Fruit fly (Drosophila melanogaster) whole organism, embryonic: Measurements from ENCODE around the gene Sap30.

Source experiments
- B-H1 ChIP-seq: fragments of 200-800 bp; sonication (Bioruptor generic); IDR thresholded peaks from 3 replicates; pipeline ENCODE4 v1.3.6; 2022; ENCODE audit warnings: missing biosample characterization, missing genetic modification characterization
- CG10431 ChIP-seq: fragments of 200-800 bp; sonication (Bioruptor generic); optimal IDR thresholded peaks from 3 replicates; lab custom pipeline; 2018; ENCODE audit warnings: missing biosample characterization, mild to moderate bottlenecking, missing genetic modification characterization
- CG11093 ChIP-seq: fragments of 200-800 bp; sonication (Bioruptor generic); IDR thresholded peaks from 3 replicates; pipeline ENCODE4 v1.3.6; 2022; ENCODE audit warnings: missing biosample characterization, missing genetic modification characterization
- CG11723 ChIP-seq: fragments of 200-800 bp; sonication (Bioruptor generic); optimal IDR thresholded peaks from 2 replicates; lab custom pipeline; 2017; ENCODE audit warnings: missing biosample characterization, mild to moderate bottlenecking, missing genetic modification characterization
- CG12219 ChIP-seq: fragments of 200-800 bp; sonication (Bioruptor generic); optimal IDR thresholded peaks from 3 replicates; lab custom pipeline; 2018; ENCODE audit warnings: missing biosample characterization, mild to moderate bottlenecking, missing genetic modification characterization
- CG12299 ChIP-seq: fragments of 200-800 bp; sonication (Bioruptor generic); optimal IDR thresholded peaks from 2 replicates; lab custom pipeline; 2018; ENCODE audit warnings: missing biosample characterization, mild to moderate bottlenecking, missing genetic modification characterization
- CG13775 ChIP-seq: fragments of 200-800 bp; sonication (Bioruptor generic); optimal IDR thresholded peaks from 3 replicates; lab custom pipeline; 2017; ENCODE audit warnings: missing biosample characterization, mild to moderate bottlenecking, missing genetic modification characterization
- CG14710 ChIP-seq: fragments of 200-800 bp; sonication (Bioruptor generic); optimal IDR thresholded peaks from 3 replicates; lab custom pipeline; 2019; ENCODE audit warnings: missing biosample characterization, mild to moderate bottlenecking, missing genetic modification characterization, moderate library complexity
- CG14860 ChIP-seq: fragments of 200-800 bp; sonication (Bioruptor generic); IDR thresholded peaks from 3 replicates; pipeline ENCODE4 v1.3.6; 2022; ENCODE audit warnings: missing biosample characterization, missing genetic modification characterization; ENCODE audit not compliant: partially characterized antibody
- CG14965 ChIP-seq: fragments of 200-800 bp; sonication (Bioruptor generic); optimal IDR thresholded peaks from 2 replicates; lab custom pipeline; 2016; ENCODE audit warnings: missing biosample characterization, missing genetic modification characterization, borderline replicate concordance
- CG15073 ChIP-seq: fragments of 200-800 bp; sonication (Bioruptor generic); optimal IDR thresholded peaks from 2 replicates; lab custom pipeline; 2016; ENCODE audit warnings: missing biosample characterization, missing genetic modification characterization
- CG17802 ChIP-seq: fragments of 200-800 bp; sonication (Bioruptor generic); optimal IDR thresholded peaks from 2 replicates; lab custom pipeline; 2018; ENCODE audit warnings: missing biosample characterization, mild to moderate bottlenecking, missing genetic modification characterization, moderate library complexity
- CG18619 ChIP-seq: fragments of 200-800 bp; sonication (Bioruptor generic); optimal IDR thresholded peaks from 3 replicates; lab custom pipeline; 2017; ENCODE audit warnings: missing biosample characterization, mild to moderate bottlenecking, missing genetic modification characterization
- CG2202 ChIP-seq: fragments of 200-800 bp; sonication (Bioruptor generic); optimal IDR thresholded peaks from 2 replicates; lab custom pipeline; 2018; ENCODE audit warnings: missing biosample characterization, mild to moderate bottlenecking, missing genetic modification characterization
- CG32767 ChIP-seq: fragments of 200-800 bp; sonication (Bioruptor generic); IDR thresholded peaks from 2 replicates; pipeline ENCODE4 v1.3.6; 2022; ENCODE audit warnings: missing biosample characterization, missing genetic modification characterization
- CG3838 ChIP-seq: fragments of 200-800 bp; sonication (Bioruptor generic); optimal IDR thresholded peaks from 3 replicates; lab custom pipeline; 2016; ENCODE audit warnings: missing biosample characterization, missing genetic modification characterization
- CG4854 ChIP-seq: fragments of 200-800 bp; sonication (Bioruptor generic); optimal IDR thresholded peaks from 2 replicates; lab custom pipeline; 2016; ENCODE audit warnings: missing biosample characterization, missing genetic modification characterization, inconsistent platforms
- CG6254 ChIP-seq: fragments of 200-800 bp; sonication (Bioruptor generic); optimal IDR thresholded peaks from 3 replicates; lab custom pipeline; 2017; ENCODE audit warnings: mild to moderate bottlenecking, missing biosample characterization, missing genetic modification reagents, missing genetic modification characterization
- CG8089 ChIP-seq: fragments of 200-800 bp; sonication (Bioruptor generic); optimal IDR thresholded peaks from 3 replicates; lab custom pipeline; 2016; ENCODE audit warnings: missing biosample characterization, missing genetic modification characterization
- Dref ChIP-seq: fragments of 200-800 bp; sonication (Bioruptor generic); IDR thresholded peaks from 2 replicates; pipeline ENCODE4 v1.3.6; 2022; ENCODE audit warnings: missing biosample characterization, missing genetic modification characterization
- E2f1 ChIP-seq: fragments of 200-800 bp; sonication (Bioruptor generic); IDR thresholded peaks from 2 replicates; pipeline ENCODE4 v1.3.6; 2022; ENCODE audit warnings: missing biosample characterization, missing genetic modification characterization
- HmgD ChIP-seq: fragments of 200-800 bp; sonication (Bioruptor generic); optimal IDR thresholded peaks from 3 replicates; lab custom pipeline; 2016; ENCODE audit warnings: missing biosample characterization, missing genetic modification characterization
- Kr ChIP-seq: fragments of 200-800 bp; sonication (Bioruptor generic); optimal IDR thresholded peaks from 2 replicates; lab custom pipeline; 2017; ENCODE audit warnings: missing biosample characterization, mild to moderate bottlenecking, missing genetic modification characterization
- Max ChIP-seq: fragments of 200-800 bp; sonication (Bioruptor generic); optimal IDR thresholded peaks from 2 replicates; lab custom pipeline; 2016; ENCODE audit warnings: missing biosample characterization, mild to moderate bottlenecking, missing genetic modification characterization
- NfI ChIP-seq: fragments of 200-800 bp; sonication (Bioruptor generic); optimal IDR thresholded peaks from 3 replicates; lab custom pipeline; 2018; ENCODE audit warnings: missing biosample characterization, mild to moderate bottlenecking, missing genetic modification characterization, moderate library complexity
- Optix ChIP-seq: fragments of 200-800 bp; sonication (Bioruptor generic); IDR thresholded peaks from 3 replicates; pipeline ENCODE4 v1.3.6; 2022; ENCODE audit warnings: missing biosample characterization, missing genetic modification characterization
- Tbp ChIP-seq: fragments of >200 bp; optimal IDR thresholded peaks from 2 replicates; lab custom pipeline; 2018; ENCODE audit warnings: missing biosample characterization, missing genetic modification characterization
- amos ChIP-seq: fragments of 200-800 bp; sonication (Bioruptor generic); IDR thresholded peaks from 2 replicates; pipeline ENCODE4 v1.3.6; 2022; ENCODE audit warnings: missing biosample characterization, missing genetic modification characterization; ENCODE audit not compliant: partially characterized antibody
- caup ChIP-seq: fragments of 200-800 bp; sonication (Bioruptor generic); optimal IDR thresholded peaks from 3 replicates; lab custom pipeline; 2017; ENCODE audit warnings: missing biosample characterization, mild to moderate bottlenecking, missing genetic modification characterization, moderate library complexity; ENCODE audit not compliant: severe bottlenecking
- chif ChIP-seq, 2 experiments: fragments of 200-800 bp; sonication (Bioruptor generic); optimal IDR thresholded peaks; 3 replicates each; lab custom pipeline; 2016; ENCODE audit warnings: missing biosample characterization in 2 of 2, missing genetic modification characterization in 2 of 2
- chm ChIP-seq: fragments of 200-800 bp; sonication (Bioruptor generic); IDR thresholded peaks from 2 replicates; pipeline ENCODE4 v1.3.6; 2022; ENCODE audit warnings: missing biosample characterization, missing genetic modification characterization
- croc ChIP-seq: fragments of 200-800 bp; sonication (Bioruptor generic); conservative IDR thresholded peaks from 3 replicates; pipeline ENCODE4 v1.3.6; 2022; ENCODE audit warnings: missing biosample characterization, missing genetic modification characterization
- danr ChIP-seq: fragments of 200-800 bp; sonication (Bioruptor generic); IDR thresholded peaks from 2 replicates; pipeline ENCODE4 v1.3.6; 2022; ENCODE audit warnings: missing biosample characterization, missing genetic modification characterization
- dimm ChIP-seq: fragments of 200-800 bp; sonication (Bioruptor generic); IDR thresholded peaks from 2 replicates; pipeline ENCODE4 v1.3.6; 2022; ENCODE audit warnings: missing biosample characterization, missing genetic modification characterization
- eyg ChIP-seq: fragments of 200-800 bp; sonication (Bioruptor generic); optimal IDR thresholded peaks from 3 replicates; lab custom pipeline; 2016; ENCODE audit warnings: missing biosample characterization, missing genetic modification characterization
- grau ChIP-seq: fragments of 200-800 bp; optimal IDR thresholded peaks from 3 replicates; lab custom pipeline; 2019; ENCODE audit warnings: missing biosample characterization, mild to moderate bottlenecking, missing genetic modification characterization, moderate library complexity
- hth ChIP-seq: fragments of >200 bp; optimal IDR thresholded peaks from 2 replicates; lab custom pipeline; 2017; ENCODE audit warnings: inconsistent platforms
- ind ChIP-seq: fragments of 200-800 bp; sonication (Bioruptor generic); optimal IDR thresholded peaks from 3 replicates; lab custom pipeline; 2016; ENCODE audit warnings: missing biosample characterization, missing genetic modification characterization
- klu ChIP-seq: fragments of 200-800 bp; sonication (Bioruptor generic); IDR thresholded peaks from 2 replicates; pipeline ENCODE4 v1.3.6; 2022; ENCODE audit warnings: missing biosample characterization, missing genetic modification characterization
- lbe ChIP-seq: fragments of 200-800 bp; sonication (Bioruptor generic); optimal IDR thresholded peaks from 2 replicates; lab custom pipeline; 2016; ENCODE audit warnings: missing biosample characterization, mild to moderate bottlenecking, missing genetic modification characterization
- phol ChIP-seq: fragments of 200-800 bp; sonication (Bioruptor generic); optimal IDR thresholded peaks from 3 replicates; lab custom pipeline; 2018; ENCODE audit warnings: missing biosample characterization, mild to moderate bottlenecking, missing genetic modification characterization, moderate library complexity
- pita ChIP-seq: fragments of 200-800 bp; sonication (Bioruptor generic); optimal IDR thresholded peaks from 2 replicates; lab custom pipeline; 2017; ENCODE audit warnings: missing biosample characterization, mild to moderate bottlenecking, missing genetic modification characterization
- repo ChIP-seq: fragments of 200-800 bp; sonication (Bioruptor generic); optimal IDR thresholded peaks from 2 replicates; lab custom pipeline; 2016; ENCODE audit warnings: missing biosample characterization, missing genetic modification characterization
- row ChIP-seq: fragments of 200-800 bp; sonication (Bioruptor generic); IDR thresholded peaks from 3 replicates; pipeline ENCODE4 v1.3.6; 2022; ENCODE audit warnings: missing biosample characterization, missing genetic modification characterization
- salm ChIP-seq: fragments of 200-800 bp; sonication (Bioruptor generic); optimal IDR thresholded peaks from 2 replicates; lab custom pipeline; 2018; ENCODE audit warnings: missing biosample characterization, mild to moderate bottlenecking, missing genetic modification characterization
- sim ChIP-seq: fragments of 200-800 bp; sonication (Bioruptor generic); IDR thresholded peaks from 2 replicates; pipeline ENCODE4 v1.3.6; 2022; ENCODE audit warnings: missing biosample characterization, missing genetic modification characterization
- twi ChIP-seq: fragments of 200-800 bp; optimal IDR thresholded peaks from 2 replicates; lab custom pipeline; 2019; ENCODE audit warnings: missing biosample characterization, mild to moderate bottlenecking, missing genetic modification characterization, moderate library complexity
- unpg ChIP-seq: fragments of 200-800 bp; sonication (Bioruptor generic); optimal IDR thresholded peaks from 3 replicates; lab custom pipeline; 2018; ENCODE audit warnings: missing biosample characterization, mild to moderate bottlenecking, missing genetic modification characterization, moderate library complexity
- wor ChIP-seq: fragments of 200-800 bp; sonication (Bioruptor generic); IDR thresholded peaks from 2 replicates; pipeline ENCODE4 v1.3.6; 2022; ENCODE audit warnings: missing biosample characterization, missing genetic modification characterization
- yki ChIP-seq: fragments of >200 bp; optimal IDR thresholded peaks from 3 replicates; lab custom pipeline; 2018

Gene Sap30

dm6 chrX:16751579-16752156, 35.4 kb upstream of the Sap30 start, which contains the start of gene goe (continued):
- TF ChIP-seq Dref (GFP tag; lab: Robert Waterston, UW) = peak; percentile 65
- peak; percentile 85 for TF ChIP-seq CG18619
- peak; percentile 59; the same call in 2 of the 3 replicates for TF ChIP-seq croc (GFP tag; lab: Robert Waterston, UW)
- peak; percentile 76 for TF ChIP-seq E2f1 (GFP tag; lab: Robert Waterston, UW)
- peak; percentile 75 for TF ChIP-seq phol
- TF ChIP-seq hth (lab: Kevin White, UChicago) = no peak
- 0 out of 2 replicates have a peak, but pooled peaks have one; percentile 32 for TF ChIP-seq danr (GFP tag; lab: Robert Waterston, UW)
- no peak for TF ChIP-seq yki (lab: Kevin White, UChicago)
- TF ChIP-seq amos (GFP tag; lab: Robert Waterston, UW) = peak; percentile 97
- TF ChIP-seq CG12299 (tag; lab: Kevin White, UChicago) = peak; percentile 78
- peak; percentile 52; the same call in 1 of the 2 replicates for TF ChIP-seq CG32767 (GFP tag; lab: Robert Waterston, UW)
- peak; percentile 50 for TF ChIP-seq B-H1
- TF ChIP-seq CG13775 (GFP tag; lab: Kevin White, UChicago) = peak; percentile 76
- TF ChIP-seq CG17802 (tag; lab: Kevin White, UChicago) = peak; percentile 31
- TF ChIP-seq CG6254 = no peak
- TF ChIP-seq twi (tag; lab: Kevin White, UChicago) = peak; percentile 63
- TF ChIP-seq Tbp (GFP tag; lab: Kevin White, UChicago) = no peak
- peak; percentile 69 for TF ChIP-seq repo
- peak; percentile 68 for TF ChIP-seq eyg (GFP tag; lab: Kevin White, UChicago)
- peak; percentile 73; the same call in 2 of the 3 replicates for TF ChIP-seq Optix
- TF ChIP-seq CG8089 (GFP tag; lab: Kevin White, UChicago) = peak; percentile 62
- peak; percentile 33 for TF ChIP-seq CG12219 (GFP tag; lab: Kevin White, UChicago)
- TF ChIP-seq chif (GFP tag; optimal IDR thresholded peaks at IDR 0.05; lab: Kevin White, UChicago) = peak; percentile 78 to 90
- peak; percentile 88 for TF ChIP-seq chm
- peak; percentile 37 for TF ChIP-seq Max (GFP tag; lab: Kevin White, UChicago)
- TF ChIP-seq grau (tag; lab: Kevin White, UChicago) = peak; percentile 76
- peak; percentile 78 for TF ChIP-seq unpg
- TF ChIP-seq CG14710 (tag; lab: Kevin White, UChicago) = peak; percentile 70
- peak; percentile 91 for TF ChIP-seq HmgD (GFP tag; lab: Kevin White, UChicago)
- peak; percentile 60 for TF ChIP-seq klu
- peak; percentile 70 for TF ChIP-seq CG3838 (GFP tag; lab: Kevin White, UChicago)
- peak; percentile 56; the same call in 2 of the 3 replicates for TF ChIP-seq CG14860 (GFP tag; lab: Robert Waterston, UW)
- TF ChIP-seq NfI (GFP tag; lab: Kevin White, UChicago) = peak; percentile 90
- TF ChIP-seq CG2202 (tag; lab: Kevin White, UChicago) = peak; percentile 61
- TF ChIP-seq CG11723 (GFP tag; lab: Kevin White, UChicago) = peak; percentile 64
- TF ChIP-seq CG4854 (GFP tag; lab: Kevin White, UChicago) = peak; percentile 45
- TF ChIP-seq dimm = 0 out of 2 replicates have a peak, but pooled peaks have one; percentile 27
- TF ChIP-seq ind (GFP tag; lab: Kevin White, UChicago) = peak; percentile 59
- TF ChIP-seq row (GFP tag; lab: Robert Waterston, UW) = peak; percentile 76
- TF ChIP-seq lbe (GFP tag; lab: Kevin White, UChicago) = peak; percentile 16
- no peak for TF ChIP-seq CG15073
- no peak for TF ChIP-seq Kr (GFP tag; lab: Kevin White, UChicago)
- peak; percentile 95 for TF ChIP-seq pita
- TF ChIP-seq CG14965 (GFP tag; lab: Kevin White, UChicago) = peak; percentile 37
- TF ChIP-seq wor (GFP tag; lab: Robert Waterston, UW) = no peak
- 0 out of 2 replicates have a peak, but pooled peaks have one; percentile 45 for TF ChIP-seq sim (GFP tag; lab: Robert Waterston, UW)
- peak; percentile 83 for TF ChIP-seq caup (GFP tag; lab: Kevin White, UChicago)
- TF ChIP-seq salm (tag; lab: Kevin White, UChicago) = peak; percentile 58
- TF ChIP-seq CG10431 (GFP tag; lab: Kevin White, UChicago) = peak; percentile 57
- TF ChIP-seq CG11093 (GFP tag; lab: Robert Waterston, UW) = peak; percentile 49; the same call in 2 of the 3 replicates
